Worm (Caenorhabditis elegans) whole organism, late embryonic: Measurements from ENCODE around the gene acdh-13.

Experiments used
- C08G9.2 ChIP-seq: sonication (generic microtip); optimal IDR thresholded peaks from 2 replicates; lab custom pipeline; 2016; ENCODE audit warnings: mild to moderate bottlenecking, missing genetic modification characterization, moderate library complexity, missing compliant biosample characterization
- ama-1 ChIP-seq: fragments of 150-350 bp; optimal IDR thresholded peaks from 2 replicates; lab custom pipeline; 2014
- ceh-14 ChIP-seq: sonication (generic microtip); optimal IDR thresholded peaks from 2 replicates; lab custom pipeline; 2016; ENCODE audit warnings: missing genotype, missing genetic modification characterization, missing compliant biosample characterization
- ceh-2 ChIP-seq: sonication (generic microtip); optimal IDR thresholded peaks from 2 replicates; lab custom pipeline; 2016; ENCODE audit warnings: missing genotype, missing genetic modification characterization, missing compliant biosample characterization
- dve-1 ChIP-seq: sonication (generic microtip); optimal IDR thresholded peaks from 2 replicates; lab custom pipeline; 2017; ENCODE audit warnings: antibody characterized with exemption, mild to moderate bottlenecking, missing genetic modification characterization, missing compliant biosample characterization
- elt-2 ChIP-seq: sonication (generic microtip); optimal IDR thresholded peaks from 2 replicates; lab custom pipeline; 2016; ENCODE audit warnings: missing genetic modification reagents, missing genetic modification characterization, missing compliant biosample characterization
- eyg-1 ChIP-seq: sonication (generic microtip); optimal IDR thresholded peaks from 2 replicates; lab custom pipeline; 2016; ENCODE audit warnings: missing genotype, missing genetic modification characterization, missing compliant biosample characterization
- hlh-8 ChIP-seq: sonication (generic microtip); optimal IDR thresholded peaks from 2 replicates; lab custom pipeline; 2016; ENCODE audit warnings: missing genotype, missing genetic modification characterization, missing compliant biosample characterization
- nhr-11 ChIP-seq: fragments of 150-350 bp; optimal IDR thresholded peaks from 2 replicates; lab custom pipeline; 2014; ENCODE audit warnings: missing biosample characterization, missing genetic modification characterization
- pha-4 ChIP-seq: fragments of 150-350 bp; optimal IDR thresholded peaks from 2 replicates; lab custom pipeline; 2018; ENCODE audit warnings: missing biosample characterization, missing genetic modification reagents, missing genetic modification characterization
- pqm-1 ChIP-seq: sonication (generic microtip); optimal IDR thresholded peaks from 2 replicates; lab custom pipeline; 2016; ENCODE audit warnings: missing genetic modification characterization, missing compliant biosample characterization
- sox-4 ChIP-seq: sonication (generic microtip); optimal IDR thresholded peaks from 2 replicates; lab custom pipeline; 2017; ENCODE audit warnings: mild to moderate bottlenecking, missing genetic modification characterization, inconsistent platforms, missing compliant biosample characterization
- tbx-2 ChIP-seq: sonication (generic microtip); optimal IDR thresholded peaks from 2 replicates; lab custom pipeline; 2016; ENCODE audit warnings: missing genetic modification characterization, missing compliant biosample characterization

ce11 chrIV:8510534-8510933 is 11.9 kb upstream of the acdh-13 start, which contains the start of gene tag-77:
- TF ChIP-seq nhr-11 (no peak), eyg-1 (tag; lab: Kevin White, UChicago) (no peak), ceh-2 (tag; lab: Kevin White, UChicago) (no peak), C08G9.2 (tag; lab: Kevin White, UChicago) (no peak), tbx-2 (no peak), pha-4 (tag; lab: Kevin White, UChicago) (no peak), sox-4 (no peak), elt-2 (no peak), dve-1 (tag; lab: Kevin White, UChicago) (no peak), ama-1 (lab: Kevin White, UChicago) (no peak), pqm-1 (tag; lab: Kevin White, UChicago) (no peak), hlh-8 (tag; lab: Kevin White, UChicago) (no peak), ceh-14 (tag; lab: Kevin White, UChicago) (no peak)
